Worm (Caenorhabditis elegans): ENCODE data around the gene col-2.

- TF ChIP-seq ets-7 (tag; optimal IDR thresholded peaks at IDR 0.05) (no peak), pes-1 (GFP tag; IDR thresholded peaks at IDR 0.05) (no peak), ama-1 (optimal IDR thresholded peaks at IDR 0.05) (no peak), flt-1 (GFP tag; IDR thresholded peaks at IDR 0.05) (no peak), tra-4 (tag; optimal IDR thresholded peaks at IDR 0.05) (no peak), scrt-1 (GFP tag; IDR thresholded peaks at IDR 0.05) (no peak), ceh-13 (GFP tag; optimal IDR thresholded peaks at IDR 0.05) (no peak), hmbx-1 (tag; optimal IDR thresholded peaks at IDR 0.05) (no peak), sea-1 (GFP tag; conservative IDR thresholded peaks at IDR 0.05) (no peak), B0310.2 (tag; optimal IDR thresholded peaks at IDR 0.05) (no peak), ceh-36 (tag; optimal IDR thresholded peaks at IDR 0.05) (no peak), hnd-1 (tag; optimal IDR thresholded peaks at IDR 0.05) (no peak), tbx-11 (GFP tag; IDR thresholded peaks at IDR 0.05) (no peak), hmg-4 (GFP tag; optimal IDR thresholded peaks at IDR 0.05) (no peak)
Observed at ce11 chrIV:10056138-10056537, 29.1 kb downstream of the col-2 start, which contains the start of gene T04B2.7.
